Fruit fly (Drosophila melanogaster): ENCODE measurements around the gene lectin-21Ca.

DNA sequence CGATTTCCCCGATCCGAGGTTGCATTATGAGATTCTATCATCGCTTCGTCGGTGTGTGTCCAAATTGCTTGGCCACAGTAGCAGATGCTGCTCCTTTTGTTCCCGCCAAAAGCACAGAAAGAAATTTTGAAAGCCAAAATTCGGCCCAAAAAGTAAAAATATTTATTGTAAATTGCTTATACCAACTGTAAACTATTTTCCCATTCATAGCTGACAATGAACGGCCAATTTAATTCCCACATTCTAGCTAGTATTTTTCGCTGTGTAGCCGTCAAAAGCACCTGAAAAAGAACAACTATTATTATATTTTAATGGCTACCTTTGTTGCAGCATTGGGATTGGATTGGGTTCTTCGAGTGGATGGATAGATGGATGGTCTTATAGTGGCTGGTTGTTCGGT is 12.1 kb downstream of the lectin-21Ca start:
- no peak for TF ChIP-seq CTCF (optimal IDR thresholded peaks at IDR 0.05)
- no peak for TF ChIP-seq CG8478 (optimal IDR thresholded peaks at IDR 0.05)

Measured in S2 (cell line).